Fruit fly (Drosophila melanogaster) whole organism, embryonic: ENCODE measurements around the gene CG46309.

Experiments used
- Atf3 ChIP-seq: fragments of 200-800 bp; sonication (Bioruptor generic); optimal IDR thresholded peaks from 3 replicates; lab custom pipeline; 2016; ENCODE audit warnings: missing biosample characterization, missing genetic modification characterization
- CG10147 ChIP-seq: fragments of 200-800 bp; sonication (Bioruptor generic); optimal IDR thresholded peaks from 2 replicates; lab custom pipeline; 2019; ENCODE audit warnings: missing biosample characterization, mild to moderate bottlenecking, missing genetic modification characterization, moderate library complexity
- CG10274 ChIP-seq: fragments of 200-800 bp; sonication (Bioruptor generic); optimal IDR thresholded peaks from 3 replicates; lab custom pipeline; 2017; ENCODE audit warnings: missing biosample characterization, mild to moderate bottlenecking, missing genetic modification characterization
- CG10366 ChIP-seq: fragments of 200-800 bp; sonication (Bioruptor generic); IDR thresholded peaks from 2 replicates; pipeline ENCODE4 v1.3.6; 2022; ENCODE audit warnings: missing biosample characterization, missing genetic modification characterization
- CG11085 ChIP-seq: fragments of 200-800 bp; sonication (Bioruptor generic); IDR thresholded peaks from 2 replicates; pipeline ENCODE4 v1.3.6; 2022; ENCODE audit warnings: missing biosample characterization, missing genetic modification characterization
- CG11247 ChIP-seq: fragments of 200-800 bp; sonication (Bioruptor generic); IDR thresholded peaks from 2 replicates; pipeline ENCODE4 v1.3.6; 2022; ENCODE audit warnings: missing biosample characterization, missing genetic modification characterization
- CG12219 ChIP-seq: fragments of 200-800 bp; sonication (Bioruptor generic); optimal IDR thresholded peaks from 3 replicates; lab custom pipeline; 2018; ENCODE audit warnings: missing biosample characterization, mild to moderate bottlenecking, missing genetic modification characterization
- CG13894 ChIP-seq: fragments of 200-800 bp; sonication (Bioruptor generic); optimal IDR thresholded peaks from 3 replicates; lab custom pipeline; 2018; ENCODE audit warnings: missing biosample characterization, mild to moderate bottlenecking, missing genetic modification characterization, moderate library complexity
- CG16813 ChIP-seq: fragments of 200-800 bp; sonication (Bioruptor generic); IDR thresholded peaks from 3 replicates; pipeline ENCODE4 v1.3.6; 2022; ENCODE audit warnings: missing biosample characterization, missing genetic modification characterization; ENCODE audit not compliant: partially characterized antibody
- CG17359 ChIP-seq: fragments of 200-800 bp; sonication (Bioruptor generic); optimal IDR thresholded peaks from 3 replicates; lab custom pipeline; 2018; ENCODE audit warnings: missing biosample characterization, mild to moderate bottlenecking, missing genetic modification characterization, moderate library complexity
- CG1832 ChIP-seq: fragments of 200-800 bp; sonication (Bioruptor generic); optimal IDR thresholded peaks from 2 replicates; lab custom pipeline; 2017; ENCODE audit warnings: missing biosample characterization, mild to moderate bottlenecking, missing genetic modification characterization, inconsistent platforms
- CG2889 ChIP-seq: fragments of 200-800 bp; sonication (Bioruptor generic); IDR thresholded peaks from 3 replicates; pipeline ENCODE4 v1.3.6; 2022; ENCODE audit warnings: missing biosample characterization, missing genetic modification characterization
- CG30403 ChIP-seq: fragments of 200-800 bp; sonication (Bioruptor generic); optimal IDR thresholded peaks from 3 replicates; lab custom pipeline; 2016; ENCODE audit warnings: missing biosample characterization, missing genetic modification characterization
- CG42726 ChIP-seq: fragments of 200-800 bp; sonication (Bioruptor generic); IDR thresholded peaks from 2 replicates; pipeline ENCODE4 v1.3.6; 2022; ENCODE audit warnings: missing biosample characterization, missing genetic modification characterization; ENCODE audit not compliant: partially characterized antibody
- CG4424 ChIP-seq: fragments of 200-800 bp; sonication (Bioruptor generic); optimal IDR thresholded peaks from 3 replicates; lab custom pipeline; 2016; ENCODE audit warnings: missing biosample characterization, missing genetic modification characterization
- CG5180 ChIP-seq: fragments of 200-800 bp; sonication (Bioruptor generic); optimal IDR thresholded peaks from 3 replicates; lab custom pipeline; 2017; ENCODE audit warnings: missing biosample characterization, missing genetic modification characterization, mild to moderate bottlenecking, moderate library complexity, missing genetic modification reagents
- CG5953 ChIP-seq: fragments of 200-800 bp; sonication (Bioruptor generic); IDR thresholded peaks from 2 replicates; pipeline ENCODE4 v1.3.6; 2022; ENCODE audit warnings: missing biosample characterization, missing genetic modification characterization
- CG7839 ChIP-seq: fragments of 200-800 bp; sonication (Bioruptor generic); optimal IDR thresholded peaks from 3 replicates; lab custom pipeline; 2018; ENCODE audit warnings: missing biosample characterization, mild to moderate bottlenecking, missing genetic modification characterization, moderate library complexity
- CG8089 ChIP-seq: fragments of 200-800 bp; sonication (Bioruptor generic); optimal IDR thresholded peaks from 3 replicates; lab custom pipeline; 2016; ENCODE audit warnings: missing biosample characterization, missing genetic modification characterization
- CG9797 ChIP-seq: fragments of 200-800 bp; sonication (Bioruptor generic); optimal IDR thresholded peaks from 3 replicates; lab custom pipeline; 2018; ENCODE audit warnings: missing biosample characterization, mild to moderate bottlenecking, missing genetic modification characterization
- CG9932 ChIP-seq: fragments of 200-800 bp; sonication (Bioruptor generic); IDR thresholded peaks from 2 replicates; pipeline ENCODE4 v1.3.6; 2022; ENCODE audit warnings: missing biosample characterization, missing genetic modification characterization
- CkIIα-i1 ChIP-seq: fragments of 200-800 bp; sonication (Bioruptor generic); IDR thresholded peaks from 2 replicates; pipeline ENCODE4 v1.3.6; 2022; ENCODE audit warnings: missing biosample characterization, missing genetic modification characterization
- CoRest ChIP-seq: fragments of 200-800 bp; sonication (Bioruptor generic); optimal IDR thresholded peaks from 3 replicates; lab custom pipeline; 2018; ENCODE audit warnings: missing biosample characterization, mild to moderate bottlenecking, missing genetic modification characterization, moderate library complexity
- Dfd ChIP-seq, 2 experiments: fragments of >200 bp; optimal IDR thresholded peaks; 2 replicates each; lab custom pipeline; 2017; ENCODE audit warnings: missing biosample characterization in 2 of 2, missing genetic modification characterization in 2 of 2
- Dip3 ChIP-seq: fragments of 200-800 bp; sonication (Bioruptor generic); optimal IDR thresholded peaks from 3 replicates; lab custom pipeline; 2016; ENCODE audit warnings: missing biosample characterization, missing genetic modification characterization
- E2f1 ChIP-seq: fragments of 200-800 bp; sonication (Bioruptor generic); IDR thresholded peaks from 2 replicates; pipeline ENCODE4 v1.3.6; 2022; ENCODE audit warnings: missing biosample characterization, missing genetic modification characterization
- Hand ChIP-seq: fragments of 200-800 bp; sonication (Bioruptor generic); optimal IDR thresholded peaks from 2 replicates; lab custom pipeline; 2017; ENCODE audit warnings: mild to moderate bottlenecking, missing biosample characterization, missing genetic modification reagents, missing genetic modification characterization
- Hr39 ChIP-seq: fragments of >200 bp; optimal IDR thresholded peaks from 2 replicates; lab custom pipeline; 2017
- Hr51 ChIP-seq, 2 experiments: fragments of 200-800 bp; sonication (Bioruptor generic); optimal IDR thresholded peaks; 2 replicates in 1 of 2; 3 replicates in 1 of 2; lab custom pipeline; 2016 to 2018; ENCODE audit warnings: missing biosample characterization in 2 of 2, missing genetic modification characterization in 2 of 2, mild to moderate bottlenecking in 1 of 2, moderate library complexity in 1 of 2
- Kr ChIP-seq: fragments of 200-800 bp; sonication (Bioruptor generic); optimal IDR thresholded peaks from 2 replicates; lab custom pipeline; 2017; ENCODE audit warnings: missing biosample characterization, mild to moderate bottlenecking, missing genetic modification characterization
- Lim3 ChIP-seq: fragments of 200-800 bp; sonication (Bioruptor generic); IDR thresholded peaks from 2 replicates; pipeline ENCODE4 v1.3.6; 2022; ENCODE audit warnings: missing biosample characterization, missing genetic modification characterization
- Lpt ChIP-seq: fragments of >200 bp; optimal IDR thresholded peaks from 2 replicates; lab custom pipeline; 2018; ENCODE audit warnings: missing biosample characterization, missing genetic modification characterization
- Mad ChIP-seq: fragments of 200-800 bp; sonication (Bioruptor generic); optimal IDR thresholded peaks from 2 replicates; lab custom pipeline; 2016; ENCODE audit warnings: missing biosample characterization, missing genetic modification characterization
- Mes4 ChIP-seq: fragments of 200-800 bp; sonication (Bioruptor generic); optimal IDR thresholded peaks from 2 replicates; lab custom pipeline; 2016; ENCODE audit warnings: missing biosample characterization, missing genetic modification characterization
- Rfx ChIP-seq: fragments of 200-800 bp; sonication (Bioruptor generic); IDR thresholded peaks from 2 replicates; pipeline ENCODE4 v1.3.6; 2022; ENCODE audit warnings: missing biosample characterization, missing genetic modification characterization
- Sox102F ChIP-seq: fragments of 200-800 bp; sonication (Bioruptor generic); optimal IDR thresholded peaks from 2 replicates; lab custom pipeline; 2018; ENCODE audit warnings: missing biosample characterization, mild to moderate bottlenecking, missing genetic modification characterization, moderate library complexity
- al ChIP-seq: fragments of 200-800 bp; sonication (Bioruptor generic); IDR thresholded peaks from 2 replicates; pipeline ENCODE4 v1.3.6; 2022; ENCODE audit warnings: missing biosample characterization, missing genetic modification characterization
- ap ChIP-seq: fragments of 200-800 bp; sonication (Bioruptor generic); IDR thresholded peaks from 2 replicates; pipeline ENCODE4 v1.3.6; 2022; ENCODE audit warnings: missing biosample characterization, missing genetic modification characterization
- bowl ChIP-seq: fragments of 200-800 bp; sonication (Bioruptor generic); IDR thresholded peaks from 2 replicates; pipeline ENCODE4 v1.3.6; 2022; ENCODE audit warnings: missing biosample characterization, missing genetic modification characterization
- br ChIP-seq: fragments of >200 bp; optimal IDR thresholded peaks from 2 replicates; lab custom pipeline; 2017
- cwo ChIP-seq: fragments of 200-800 bp; sonication (Bioruptor generic); optimal IDR thresholded peaks from 3 replicates; lab custom pipeline; 2017; ENCODE audit warnings: missing biosample characterization, missing genetic modification characterization, mild to moderate bottlenecking, moderate library complexity, missing genetic modification reagents
- fd3F ChIP-seq: fragments of 200-800 bp; sonication (Bioruptor generic); optimal IDR thresholded peaks from 2 replicates; lab custom pipeline; 2018; ENCODE audit warnings: missing biosample characterization, mild to moderate bottlenecking, missing genetic modification characterization, moderate library complexity
- mld ChIP-seq: fragments of 200-800 bp; sonication (Bioruptor generic); IDR thresholded peaks from 3 replicates; pipeline ENCODE4 v1.3.6; 2022; ENCODE audit warnings: missing biosample characterization, missing genetic modification characterization; ENCODE audit not compliant: partially characterized antibody
- repo ChIP-seq: fragments of 200-800 bp; sonication (Bioruptor generic); optimal IDR thresholded peaks from 2 replicates; lab custom pipeline; 2016; ENCODE audit warnings: missing biosample characterization, missing genetic modification characterization
- stc ChIP-seq: fragments of 200-800 bp; sonication (Bioruptor generic); IDR thresholded peaks from 2 replicates; pipeline ENCODE4 v1.3.6; 2022; ENCODE audit warnings: missing biosample characterization, missing genetic modification characterization
- tx ChIP-seq: fragments of 200-800 bp; sonication (Bioruptor generic); optimal IDR thresholded peaks from 2 replicates; lab custom pipeline; 2016; ENCODE audit warnings: missing biosample characterization, missing genetic modification characterization
- vvl ChIP-seq: fragments of 200-800 bp; sonication (Bioruptor generic); IDR thresholded peaks from 2 replicates; pipeline ENCODE4 v1.3.6; 2022; ENCODE audit warnings: missing biosample characterization, missing genetic modification characterization
- wek ChIP-seq: fragments of 200-800 bp; sonication (Bioruptor generic); optimal IDR thresholded peaks from 3 replicates; lab custom pipeline; 2018; ENCODE audit warnings: missing biosample characterization, mild to moderate bottlenecking, missing genetic modification characterization, moderate library complexity
- zen2 ChIP-seq: fragments of 200-800 bp; sonication (Bioruptor generic); IDR thresholded peaks from 3 replicates; pipeline ENCODE4 v1.3.6; 2022; ENCODE audit warnings: missing biosample characterization, missing genetic modification characterization; ENCODE audit not compliant: partially characterized antibody

CG46309 gene

dm6 chr2L:16281419-16282076, 30.0 kb upstream of the CG46309 start (continued):
- no peak for TF ChIP-seq Hr39 (lab: Kevin White, UChicago)
- peak; percentile 89 for TF ChIP-seq Lpt
- TF ChIP-seq br (lab: Kevin White, UChicago) = no peak
- TF ChIP-seq ap (GFP tag; lab: Robert Waterston, UW) = no peak
- TF ChIP-seq CG10366 (GFP tag; lab: Robert Waterston, UW) = no peak
- no peak for TF ChIP-seq CG8089 (GFP tag; lab: Kevin White, UChicago)
- no peak for TF ChIP-seq CG9797 (GFP tag; lab: Kevin White, UChicago)
- TF ChIP-seq CG5953 (GFP tag; lab: Robert Waterston, UW) = no peak
- no peak for TF ChIP-seq fd3F (GFP tag; lab: Kevin White, UChicago)
- peak; percentile 14 for TF ChIP-seq CG7839
- no peak for TF ChIP-seq CG42726 (GFP tag; lab: Robert Waterston, UW)
- TF ChIP-seq cwo (GFP tag; lab: Kevin White, UChicago) = no peak
- no peak for TF ChIP-seq repo
- no peak for TF ChIP-seq Mes4 (GFP tag; lab: Kevin White, UChicago)
- no peak for TF ChIP-seq CG4424 (GFP tag; lab: Kevin White, UChicago)
- TF ChIP-seq CG13894 (tag; lab: Kevin White, UChicago) = no peak

dm6 chr2L:16279774-16280252, 28.2 kb upstream of the CG46309 start:
- TF ChIP-seq tx = peak; percentile 71
- TF ChIP-seq CG16813 (GFP tag; lab: Robert Waterston, UW) = no peak
- TF ChIP-seq CG17359 (tag; lab: Kevin White, UChicago) = peak; percentile 95
- TF ChIP-seq Mad (GFP tag; lab: Kevin White, UChicago) = peak; percentile 84
- TF ChIP-seq zen2 (GFP tag; lab: Robert Waterston, UW) = no peak
- TF ChIP-seq Atf3 (GFP tag; lab: Kevin White, UChicago) = peak; percentile 81
- TF ChIP-seq CkIIα-i1 (GFP tag; lab: Robert Waterston, UW) = no peak
- peak; percentile 59 for TF ChIP-seq Rfx (GFP tag; lab: Robert Waterston, UW)
- peak; percentile 99 for TF ChIP-seq CG10274 (GFP tag; lab: Kevin White, UChicago)
- peak; percentile 86 for TF ChIP-seq stc (GFP tag; lab: Robert Waterston, UW)
- TF ChIP-seq CG11085 (GFP tag; lab: Robert Waterston, UW) = no peak
- TF ChIP-seq CG2889 = no peak
- peak; percentile 91 for TF ChIP-seq CG12219 (GFP tag; lab: Kevin White, UChicago)
- TF ChIP-seq Hr39 (lab: Kevin White, UChicago) = no peak
- peak; percentile 55 for TF ChIP-seq Lim3
- TF ChIP-seq Kr (GFP tag; lab: Kevin White, UChicago) = no peak
- peak; percentile 96 for TF ChIP-seq CG30403 (GFP tag; lab: Kevin White, UChicago)
- no peak for TF ChIP-seq al (GFP tag; lab: Robert Waterston, UW)
- peak; percentile 68 for TF ChIP-seq CG1832 (GFP tag; lab: Kevin White, UChicago)
- TF ChIP-seq CG5180 (GFP tag; lab: Kevin White, UChicago) = peak; percentile 84
- TF ChIP-seq wek (GFP tag; lab: Kevin White, UChicago) = peak; percentile 91
- no peak for TF ChIP-seq Dfd (GFP tag; optimal IDR thresholded peaks at IDR 0.05; lab: Kevin White, UChicago)
- peak; percentile 95 for TF ChIP-seq CoRest
- peak; percentile 97 for TF ChIP-seq Sox102F (GFP tag; lab: Kevin White, UChicago)
- TF ChIP-seq CG11247 = no peak
- peak; percentile 95 for TF ChIP-seq CG4424 (GFP tag; lab: Kevin White, UChicago)
- peak; percentile 59 for TF ChIP-seq E2f1
- TF ChIP-seq CG10147 (GFP tag; lab: Kevin White, UChicago) = peak; percentile 86
- peak; percentile 54 for TF ChIP-seq Dip3 (GFP tag; lab: Kevin White, UChicago)
- TF ChIP-seq Hr51 (GFP tag; optimal IDR thresholded peaks at IDR 0.05; lab: Kevin White, UChicago) = peak; percentile 68 to 97
- TF ChIP-seq mld = no peak
- no peak for TF ChIP-seq CG9932 (GFP tag; lab: Robert Waterston, UW)
- no peak for TF ChIP-seq CG13894 (tag; lab: Kevin White, UChicago)
- TF ChIP-seq bowl (GFP tag; lab: Robert Waterston, UW) = peak; percentile 56; the same call in 1 of the 2 replicates
- peak; percentile 89 for TF ChIP-seq vvl
- TF ChIP-seq Hand (GFP tag; lab: Kevin White, UChicago) = peak; percentile 59
